Worm (Caenorhabditis elegans) whole organism, L3 larva: ENCODE data around the gene dct-14.

Source experiments
- ZK546.5 ChIP-seq: sonication (generic microtip); optimal IDR thresholded peaks from 2 replicates; lab custom pipeline; 2017; ENCODE audit warnings: missing biosample characterization, missing genetic modification characterization
- ama-1 ChIP-seq: fragments of 150-350 bp; optimal IDR thresholded peaks from 2 replicates; lab custom pipeline; 2018
- ceh-16 ChIP-seq: sonication (generic microtip); optimal IDR thresholded peaks from 2 replicates; lab custom pipeline; 2017; ENCODE audit warnings: missing biosample characterization, missing genetic modification characterization
- ceh-82 ChIP-seq: fragments of 150-350 bp; optimal IDR thresholded peaks from 2 replicates; lab custom pipeline; 2014; ENCODE audit warnings: missing biosample characterization, missing genetic modification characterization
- daf-12 ChIP-seq: fragments of 150-350 bp; optimal IDR thresholded peaks from 2 replicates; lab custom pipeline; 2014; ENCODE audit warnings: missing biosample characterization, missing genetic modification reagents, missing genetic modification characterization
- egl-27 ChIP-seq: sonication (generic microtip); optimal IDR thresholded peaks from 4 replicates; lab custom pipeline; 2017; ENCODE audit warnings: missing biosample characterization, missing genetic modification reagents, missing genetic modification characterization
- elt-1 ChIP-seq: fragments of 150-350 bp; optimal IDR thresholded peaks from 2 replicates; lab custom pipeline; 2014; ENCODE audit warnings: missing biosample characterization, missing genetic modification characterization
- elt-2 ChIP-seq: sonication (generic microtip); optimal IDR thresholded peaks from 2 replicates; lab custom pipeline; 2016; ENCODE audit warnings: missing genetic modification reagents, mild to moderate bottlenecking, missing genetic modification characterization, missing compliant biosample characterization
- elt-3 ChIP-seq, 3 experiments: fragments of 150-350 bp in 1 of 3; sonication (generic microtip) in 2 of 3; optimal IDR thresholded peaks; 2 replicates in 2 of 3; 4 replicates in 1 of 3; lab custom pipeline; 2014 to 2017; ENCODE audit warnings: missing biosample characterization in 3 of 3, missing genetic modification characterization in 3 of 3
- eor-1 ChIP-seq, 2 experiments: fragments of 150-350 bp; optimal IDR thresholded peaks; 2 replicates each; lab custom pipeline; 2014 to 2018; ENCODE audit warnings: missing biosample characterization in 2 of 2, missing genetic modification characterization in 2 of 2
- fkh-10 ChIP-seq: sonication (generic microtip); optimal IDR thresholded peaks from 2 replicates; lab custom pipeline; 2017; ENCODE audit warnings: missing biosample characterization, missing genetic modification reagents, missing genetic modification characterization
- fkh-2 ChIP-seq: fragments of 150-350 bp; optimal IDR thresholded peaks from 2 replicates; lab custom pipeline; 2014; ENCODE audit warnings: missing biosample characterization, missing genetic modification reagents, missing genetic modification characterization
- fos-1 ChIP-seq: fragments of 150-350 bp; optimal IDR thresholded peaks from 2 replicates; lab custom pipeline; 2014; ENCODE audit warnings: missing biosample characterization, missing genetic modification characterization
- hmg-11 ChIP-seq: sonication (generic microtip); optimal IDR thresholded peaks from 2 replicates; lab custom pipeline; 2016; ENCODE audit warnings: missing genetic modification characterization, missing compliant biosample characterization
- lin-15B ChIP-seq: fragments of 150-350 bp; optimal IDR thresholded peaks from 2 replicates; lab custom pipeline; 2014; ENCODE audit warnings: missing biosample characterization, missing genetic modification characterization
- lsy-12 ChIP-seq: sonication (generic microtip); optimal IDR thresholded peaks from 2 replicates; lab custom pipeline; 2016; ENCODE audit warnings: mild to moderate bottlenecking, missing genetic modification characterization, missing compliant biosample characterization
- mml-1 ChIP-seq: fragments of 150-350 bp; sonication (generic microtip); optimal IDR thresholded peaks from 3 replicates; lab custom pipeline; 2014; ENCODE audit warnings: missing biosample characterization, missing genetic modification characterization
- nfya-1 ChIP-seq: sonication (generic microtip); optimal IDR thresholded peaks from 2 replicates; lab custom pipeline; 2017; ENCODE audit warnings: missing genetic modification characterization, mild to moderate bottlenecking, missing compliant biosample characterization, antibody characterized with exemption, moderate library complexity; ENCODE audit not compliant: insufficient read depth
- nhr-23 ChIP-seq: fragments of 150-350 bp; optimal IDR thresholded peaks from 2 replicates; lab custom pipeline; 2014; ENCODE audit warnings: missing biosample characterization, missing genetic modification reagents, missing genetic modification characterization
- nhr-25 ChIP-seq: sonication (generic microtip); optimal IDR thresholded peaks from 2 replicates; lab custom pipeline; 2017; ENCODE audit warnings: missing biosample characterization, missing genetic modification characterization
- nhr-28 ChIP-seq: fragments of 150-350 bp; optimal IDR thresholded peaks from 2 replicates; lab custom pipeline; 2014; ENCODE audit warnings: missing biosample characterization, missing genetic modification characterization
- nhr-43 ChIP-seq: sonication (generic microtip); optimal IDR thresholded peaks from 2 replicates; lab custom pipeline; 2016; ENCODE audit warnings: mild to moderate bottlenecking, missing genetic modification characterization, missing compliant biosample characterization; ENCODE audit not compliant: poor library complexity, severe bottlenecking
- nhr-67 ChIP-seq: fragments of 150-350 bp; optimal IDR thresholded peaks from 2 replicates; lab custom pipeline; 2014; ENCODE audit warnings: missing biosample characterization, missing genetic modification characterization
- pha-4 ChIP-seq: fragments of 150-350 bp; optimal IDR thresholded peaks from 2 replicates; lab custom pipeline; 2014; ENCODE audit warnings: missing biosample characterization, missing genetic modification reagents, missing genetic modification characterization
- pqm-1 ChIP-seq: fragments of 150-350 bp; optimal IDR thresholded peaks from 2 replicates; lab custom pipeline; 2017; ENCODE audit warnings: missing biosample characterization, missing genetic modification characterization, inconsistent platforms
- skn-1 ChIP-seq: fragments of 150-350 bp; optimal IDR thresholded peaks from 2 replicates; lab custom pipeline; 2014; ENCODE audit warnings: missing biosample characterization, missing genetic modification characterization
- snpc-4 ChIP-seq: fragments of 150-350 bp; optimal IDR thresholded peaks from 2 replicates; lab custom pipeline; 2014; ENCODE audit warnings: missing biosample characterization, missing genetic modification characterization
- unc-39 ChIP-seq: sonication (generic microtip); optimal IDR thresholded peaks from 4 replicates; lab custom pipeline; 2017; ENCODE audit warnings: missing biosample characterization, missing genetic modification characterization
- unc-62 ChIP-seq: fragments of 150-350 bp; sonication (generic microtip); optimal IDR thresholded peaks from 4 replicates; lab custom pipeline; 2014; ENCODE audit warnings: missing biosample characterization, missing genetic modification reagents, missing genetic modification characterization
- zag-1 ChIP-seq: fragments of 150-350 bp; optimal IDR thresholded peaks from 2 replicates; lab custom pipeline; 2014; ENCODE audit warnings: missing biosample characterization, missing genetic modification characterization
- ztf-11 ChIP-seq: fragments of 150-350 bp; optimal IDR thresholded peaks from 2 replicates; lab custom pipeline; 2014; ENCODE audit warnings: missing biosample characterization, missing genetic modification characterization
- ztf-4 ChIP-seq: fragments of 150-350 bp; optimal IDR thresholded peaks from 2 replicates; lab custom pipeline; 2014; ENCODE audit warnings: missing biosample characterization, missing genetic modification characterization

The dct-14 gene

DNA sequence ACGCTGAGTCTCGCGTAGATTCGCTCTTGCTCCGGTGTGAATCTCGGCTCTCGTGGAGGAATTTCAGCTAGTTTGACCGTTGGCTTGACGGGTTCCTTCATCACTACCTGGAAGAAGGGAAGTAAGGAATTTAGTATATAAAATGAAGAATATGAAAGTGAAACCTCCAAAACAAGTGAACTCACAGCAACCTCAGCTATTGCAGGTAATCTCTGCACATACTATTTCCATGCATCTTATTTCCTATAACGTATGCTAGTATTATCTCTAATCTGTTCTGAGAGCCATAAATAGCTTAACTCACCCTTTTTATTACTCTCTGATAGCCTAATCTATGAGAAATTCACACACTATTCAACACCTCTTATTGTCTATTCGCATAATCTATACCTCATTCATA, 4.7 kb upstream of the dct-14 start, which contains the start of gene Y38H6C.4:
TSS of gene Y38H6C.4 (minus strand) at position 101 of the 400 bp plus-strand sequence.
- no peak for TF ChIP-seq daf-12 (tag; lab: Kevin White, UChicago)
- TF ChIP-seq nhr-67 (tag; lab: Kevin White, UChicago), result no peak
- no peak for TF ChIP-seq egl-27 (tag; lab: Kevin White, UChicago)
- TF ChIP-seq fkh-10 (GFP tag; lab: Kevin White, UChicago), result no peak
- no peak for TF ChIP-seq unc-62 (GFP tag; lab: Kevin White, UChicago)
- TF ChIP-seq ceh-82 (tag; lab: Kevin White, UChicago), result no peak
- no peak for TF ChIP-seq skn-1 (tag; lab: Kevin White, UChicago)
- no peak for TF ChIP-seq snpc-4
- TF ChIP-seq fkh-2 (tag; lab: Kevin White, UChicago), result no peak

DNA sequence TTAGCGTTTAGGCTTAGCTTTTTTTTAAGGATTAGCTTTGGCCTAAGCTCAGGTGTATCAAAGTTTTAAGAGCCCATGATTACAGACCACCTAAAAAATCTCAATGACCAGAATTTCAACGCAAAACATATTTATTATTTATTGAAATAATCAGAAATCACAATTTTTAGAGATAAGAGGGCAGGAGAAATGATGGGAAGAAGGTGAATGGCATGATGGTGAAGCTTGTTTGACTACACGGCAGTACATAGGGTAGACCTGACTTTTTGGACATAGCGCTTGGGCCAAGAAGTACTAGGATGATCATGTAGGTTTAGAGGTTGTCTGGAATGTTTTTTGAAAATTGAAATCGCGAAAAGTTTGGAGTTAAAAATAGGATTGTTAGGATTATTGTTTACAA, 663 bp downstream of the dct-14 start:
- TF ChIP-seq egl-27 (tag; lab: Kevin White, UChicago) (no peak), ZK546.5 (tag; lab: Kevin White, UChicago) (no peak), elt-2 (tag; lab: Kevin White, UChicago) (peak; percentile 30), eor-1 (tag; optimal IDR thresholded peaks at IDR 0.05; lab: Kevin White, UChicago) (no peak), unc-62 (GFP tag; lab: Kevin White, UChicago) (no peak), nhr-28 (tag; lab: Kevin White, UChicago) (no peak), pqm-1 (peak; percentile 8), ztf-4 (tag; lab: Kevin White, UChicago) (no peak), nhr-23 (tag; lab: Kevin White, UChicago) (no peak), lin-15B (tag; lab: Kevin White, UChicago) (no peak), elt-1 (tag; lab: Kevin White, UChicago) (no peak), ceh-16 (no peak), mml-1 (no peak), hmg-11 (no peak), skn-1 (tag; lab: Kevin White, UChicago) (no peak), nfya-1 (no peak), zag-1 (tag; lab: Kevin White, UChicago) (no peak)

DNA sequence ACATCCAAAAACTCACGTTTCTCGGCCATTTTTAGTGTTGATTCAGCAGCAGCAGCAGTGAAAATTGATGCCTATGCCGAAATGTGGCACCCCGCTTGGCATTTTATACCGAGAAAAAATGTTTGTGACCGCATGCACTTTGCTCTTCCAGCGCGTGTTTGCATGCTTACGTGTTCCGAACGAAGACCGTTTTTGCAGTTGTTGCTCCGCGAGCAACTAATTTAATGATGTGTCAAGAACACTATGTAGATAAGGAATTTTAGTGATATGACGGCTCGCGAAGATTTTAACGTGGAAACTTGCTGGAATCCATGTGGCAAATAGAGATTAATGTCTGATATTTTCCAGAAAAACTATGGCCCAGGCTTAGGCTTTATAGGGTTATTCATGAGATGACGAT, 1.3 kb downstream of the dct-14 start, which contains the start of gene dct-16:
TSS of gene dct-16 (minus strand) at position 78 of the 400 bp plus-strand sequence.
- TF ChIP-seq egl-27 (tag; lab: Kevin White, UChicago) (no peak), daf-12 (tag; lab: Kevin White, UChicago) (no peak), ztf-11 (tag; lab: Kevin White, UChicago) (no peak), elt-2 (tag; lab: Kevin White, UChicago) (peak; percentile 97), nhr-25 (tag; lab: Kevin White, UChicago) (no peak), eor-1 (tag; optimal IDR thresholded peaks at IDR 0.05; lab: Kevin White, UChicago) (no peak), pqm-1 (peak; percentile 90), zag-1 (tag; lab: Kevin White, UChicago) (no peak), unc-39 (tag; lab: Kevin White, UChicago) (no peak), pha-4 (no peak), lsy-12 (tag; lab: Kevin White, UChicago) (no peak), ama-1 (lab: Kevin White, UChicago) (peak; percentile 39)

DNA sequence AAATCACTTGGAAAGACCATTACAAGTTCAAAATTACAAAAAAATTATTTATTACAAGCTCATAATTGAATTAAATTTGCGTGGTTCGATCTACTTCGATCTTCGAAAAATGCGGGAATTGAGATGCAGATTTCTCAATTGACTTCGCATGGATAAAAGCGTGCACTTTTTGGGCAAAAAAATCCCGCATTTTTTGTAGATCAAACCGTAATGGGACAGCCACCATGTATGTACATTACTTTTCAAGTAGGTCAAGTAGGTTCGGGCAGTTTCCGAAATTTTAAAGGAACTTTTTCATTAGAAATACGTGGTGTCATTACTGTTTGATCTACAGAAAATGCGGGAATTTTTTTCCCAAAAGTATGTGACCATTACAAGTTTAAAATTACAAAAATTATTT, 2.8 kb downstream of the dct-14 start:
- TF ChIP-seq fos-1 (tag; lab: Kevin White, UChicago) (peak; percentile 54), nhr-43 (peak; percentile 2), elt-2 (tag; lab: Kevin White, UChicago) (peak; percentile 51), ZK546.5 (tag; lab: Kevin White, UChicago) (no peak), fkh-10 (GFP tag; lab: Kevin White, UChicago) (no peak), unc-62 (GFP tag; lab: Kevin White, UChicago) (no peak)

DNA sequence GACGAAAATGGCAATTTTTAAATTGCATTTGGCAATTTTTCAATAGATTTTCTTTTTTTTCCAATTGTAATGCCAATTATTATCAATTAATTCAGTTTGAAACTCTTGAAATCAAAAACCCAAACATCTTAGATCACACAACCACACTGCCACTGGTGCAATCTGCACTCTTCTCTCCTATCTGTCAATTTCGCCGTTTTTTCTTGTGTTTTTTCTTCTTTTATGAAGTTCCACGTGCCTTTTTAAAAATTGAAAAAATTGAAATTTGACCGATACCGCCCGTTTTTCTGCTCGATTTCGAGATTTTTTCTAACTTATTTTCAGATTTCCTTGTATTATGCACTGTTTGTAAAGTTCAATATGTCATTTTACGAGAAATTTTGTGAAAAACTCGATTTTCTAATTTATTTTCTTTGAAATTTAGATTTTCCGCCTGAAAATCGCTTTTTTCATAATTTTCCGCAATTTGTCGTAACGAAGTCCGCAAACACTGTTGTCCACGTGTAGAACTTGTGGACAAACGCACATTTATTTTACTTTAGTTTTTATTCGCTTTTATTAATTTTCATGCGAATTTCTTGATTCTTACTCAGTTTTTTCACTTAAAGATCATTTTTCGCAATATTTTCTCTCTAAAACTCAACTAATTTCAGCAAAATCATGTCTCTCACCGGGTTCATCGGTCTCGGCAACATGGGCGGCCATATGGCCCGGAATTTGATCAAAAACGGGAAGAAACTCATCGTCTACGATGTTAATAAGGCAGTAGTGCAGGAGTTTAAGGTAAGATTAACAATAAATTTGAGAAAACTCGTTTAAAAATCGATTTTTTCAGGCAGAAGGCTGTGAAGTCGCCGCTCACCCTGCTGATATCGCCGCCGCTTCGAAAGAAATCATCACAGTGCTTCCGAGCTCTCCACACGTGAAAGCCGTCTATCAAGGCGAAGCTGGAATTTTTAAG, 6.8 kb downstream of the dct-14 start, which contains the start of gene B0250.5:
TSS of gene B0250.5 (plus strand) at position 654 of the 961 bp plus-strand sequence.
- TF ChIP-seq nfya-1 (peak; percentile 42), elt-2 (tag; lab: Kevin White, UChicago) (peak; percentile 27), lin-15B (tag; lab: Kevin White, UChicago) (peak; percentile 3), snpc-4 (no peak), elt-3 (tag; optimal IDR thresholded peaks at IDR 0.05; lab: Kevin White, UChicago) (no peak), pha-4 (peak; percentile 21)
